Worm (Caenorhabditis elegans) whole organism, young adult: Measurements from ENCODE around the gene D1086.2.

Experiments used
- F10E7.11 ChIP-seq: sonication (generic microtip); optimal IDR thresholded peaks from 2 replicates; lab custom pipeline; 2017; ENCODE audit warnings: mild to moderate bottlenecking, missing genetic modification characterization, moderate library complexity, missing compliant biosample characterization
- F22D6.2 ChIP-seq: sonication (generic microtip); optimal IDR thresholded peaks from 2 replicates; lab custom pipeline; 2016; ENCODE audit warnings: mild to moderate bottlenecking, missing genetic modification characterization, missing compliant biosample characterization
- F33H1.4 ChIP-seq: fragments of 200-800 bp; sonication (Bioruptor generic); IDR thresholded peaks from 2 replicates; pipeline ENCODE4 v1.3.6; 2022; ENCODE audit warnings: missing genetic modification reagents, missing genetic modification characterization, missing compliant biosample characterization
- F49E8.2 ChIP-seq: sonication (generic microtip); optimal IDR thresholded peaks from 3 replicates; lab custom pipeline; 2017; ENCODE audit warnings: missing genetic modification characterization, mild to moderate bottlenecking, missing compliant biosample characterization, antibody characterized with exemption, moderate library complexity; ENCODE audit not compliant: insufficient read depth
- F52B5.7 ChIP-seq: sonication (generic microtip); optimal IDR thresholded peaks from 2 replicates; lab custom pipeline; 2016; ENCODE audit warnings: mild to moderate bottlenecking, missing genetic modification characterization, missing compliant biosample characterization
- F57C9.4 ChIP-seq: sonication (generic microtip); optimal IDR thresholded peaks from 2 replicates; lab custom pipeline; 2017; ENCODE audit warnings: mild to moderate bottlenecking, missing genetic modification characterization, missing compliant biosample characterization
- T07F8.4 ChIP-seq: sonication (generic microtip); optimal IDR thresholded peaks from 2 replicates; lab custom pipeline; 2016; ENCODE audit warnings: mild to moderate bottlenecking, missing genetic modification characterization, moderate library complexity, missing compliant biosample characterization
- aptf-2 ChIP-seq: fragments of 200-800 bp; sonication (Bioruptor generic); conservative IDR thresholded peaks from 2 replicates; pipeline ENCODE4 v1.3.6; 2022; ENCODE audit warnings: missing genetic modification reagents, missing genetic modification characterization, missing compliant biosample characterization
- attf-3 ChIP-seq: fragments of 200-800 bp; sonication (Bioruptor generic); conservative IDR thresholded peaks from 2 replicates; pipeline ENCODE4 v1.3.6; 2022; ENCODE audit warnings: missing genetic modification reagents, missing genetic modification characterization, missing compliant biosample characterization
- bed-2 ChIP-seq: fragments of 200-800 bp; sonication (Bioruptor generic); IDR thresholded peaks from 2 replicates; pipeline ENCODE4 v1.3.6; 2022; ENCODE audit warnings: missing genetic modification reagents, missing genetic modification characterization, missing compliant biosample characterization
- ccch-3 ChIP-seq: fragments of 200-800 bp; sonication (Bioruptor generic); optimal IDR thresholded peaks from 2 replicates; lab custom pipeline; 2018; ENCODE audit warnings: mild to moderate bottlenecking, missing genetic modification characterization, missing compliant biosample characterization
- cebp-2 ChIP-seq: fragments of 200-800 bp; sonication (Bioruptor generic); IDR thresholded peaks from 2 replicates; pipeline ENCODE4 v1.3.6; 2022; ENCODE audit warnings: missing genetic modification characterization, missing compliant biosample characterization
- ceh-100 ChIP-seq: fragments of 200-800 bp; sonication (Bioruptor generic); IDR thresholded peaks from 2 replicates; pipeline ENCODE4 v1.3.6; 2022; ENCODE audit warnings: missing genetic modification reagents, missing genetic modification characterization, missing compliant biosample characterization
- ceh-27 ChIP-seq: fragments of 200-800 bp; sonication (Bioruptor generic); optimal IDR thresholded peaks from 2 replicates; lab custom pipeline; 2018; ENCODE audit warnings: mild to moderate bottlenecking, missing genetic modification characterization, moderate library complexity, missing compliant biosample characterization
- ceh-40 ChIP-seq: fragments of 200-800 bp; sonication (Bioruptor generic); IDR thresholded peaks from 2 replicates; pipeline ENCODE4 v1.3.6; 2022; ENCODE audit warnings: missing genetic modification characterization, missing compliant biosample characterization
- ceh-58 ChIP-seq: fragments of 200-800 bp; sonication (Bioruptor generic); IDR thresholded peaks from 2 replicates; pipeline ENCODE4 v1.3.6; 2022; ENCODE audit warnings: missing genetic modification characterization, missing compliant biosample characterization
- ceh-91 ChIP-seq: fragments of 200-800 bp; sonication (Bioruptor generic); IDR thresholded peaks from 2 replicates; pipeline ENCODE4 v1.3.6; 2022; ENCODE audit warnings: missing genetic modification reagents, missing genetic modification characterization, missing compliant biosample characterization
- dpff-1 ChIP-seq: sonication (generic microtip); optimal IDR thresholded peaks from 2 replicates; lab custom pipeline; 2017; ENCODE audit warnings: mild to moderate bottlenecking, missing genetic modification characterization, missing compliant biosample characterization
- egl-18 ChIP-seq: fragments of 200-800 bp; sonication (Bioruptor generic); IDR thresholded peaks from 2 replicates; pipeline ENCODE4 v1.3.6; 2022; ENCODE audit warnings: missing genetic modification reagents, missing genetic modification characterization, missing compliant biosample characterization
- hlh-12 ChIP-seq: sonication (generic microtip); optimal IDR thresholded peaks from 2 replicates; lab custom pipeline; 2016; ENCODE audit warnings: missing genetic modification characterization, missing compliant biosample characterization
- hrde-1 ChIP-seq: sonication (generic microtip); optimal IDR thresholded peaks from 2 replicates; lab custom pipeline; 2016; ENCODE audit warnings: missing genetic modification characterization, mild to moderate bottlenecking, missing compliant biosample characterization, moderate library complexity, missing genotype, missing genetic modification reagents, borderline replicate concordance
- hsf-1 ChIP-seq: fragments of 200-800 bp; sonication (Bioruptor generic); IDR thresholded peaks from 2 replicates; pipeline ENCODE4 v1.3.6; 2022; ENCODE audit warnings: missing genetic modification reagents, missing genetic modification characterization, missing compliant biosample characterization
- let-607 ChIP-seq, 2 experiments: fragments of 200-800 bp in 1 of 2; sonication (Bioruptor generic) in 1 of 2; sonication (generic microtip) in 1 of 2; optimal IDR thresholded peaks; 2 replicates each; lab custom pipeline; 2016 to 2018; ENCODE audit warnings: mild to moderate bottlenecking in 2 of 2, missing compliant biosample characterization in 2 of 2, missing genetic modification characterization in 2 of 2, moderate library complexity in 2 of 2, missing genotype in 1 of 2
- lin-26 ChIP-seq: fragments of 200-800 bp; sonication (Bioruptor generic); IDR thresholded peaks from 2 replicates; pipeline ENCODE4 v1.3.6; 2022; ENCODE audit warnings: missing genetic modification reagents, missing genetic modification characterization, missing compliant biosample characterization
- lin-35 ChIP-seq, 3 experiments: fragments of 150-350 bp in 2 of 3; sonication (generic microtip) in 1 of 3; optimal IDR thresholded peaks; 2 replicates each; lab custom pipeline; 2014 to 2018; ENCODE audit warnings: missing biosample characterization in 3 of 3, missing genetic modification characterization in 3 of 3, missing genetic modification reagents in 3 of 3
- lir-1 ChIP-seq: fragments of 200-800 bp; sonication (Bioruptor generic); conservative IDR thresholded peaks from 2 replicates; pipeline ENCODE4 v1.3.6; 2022; ENCODE audit warnings: missing genetic modification reagents, missing genetic modification characterization, missing compliant biosample characterization
- lsy-27 ChIP-seq: sonication (generic microtip); optimal IDR thresholded peaks from 2 replicates; lab custom pipeline; 2017; ENCODE audit warnings: missing genetic modification characterization, mild to moderate bottlenecking, missing compliant biosample characterization, antibody characterized with exemption, missing genotype, borderline replicate concordance; ENCODE audit not compliant: insufficient read depth
- madf-10 ChIP-seq: sonication (generic microtip); optimal IDR thresholded peaks from 2 replicates; lab custom pipeline; 2016; ENCODE audit warnings: mild to moderate bottlenecking, missing genetic modification characterization, missing compliant biosample characterization
- madf-3 ChIP-seq: fragments of 200-800 bp; sonication (Bioruptor generic); IDR thresholded peaks from 2 replicates; pipeline ENCODE4 v1.3.6; 2022; ENCODE audit warnings: missing genetic modification reagents, missing genetic modification characterization, missing compliant biosample characterization
- nhr-179 ChIP-seq: sonication (generic microtip); optimal IDR thresholded peaks from 2 replicates; lab custom pipeline; 2016; ENCODE audit warnings: mild to moderate bottlenecking, missing genetic modification characterization, missing compliant biosample characterization
- nhr-27 ChIP-seq: fragments of 200-800 bp; sonication (Bioruptor generic); optimal IDR thresholded peaks from 2 replicates; lab custom pipeline; 2018; ENCODE audit warnings: mild to moderate bottlenecking, missing genetic modification characterization, moderate library complexity, missing compliant biosample characterization
- nhr-80 ChIP-seq: sonication (generic microtip); optimal IDR thresholded peaks from 2 replicates; lab custom pipeline; 2016; ENCODE audit warnings: missing genetic modification characterization, missing compliant biosample characterization
- nhr-90 ChIP-seq: sonication (generic microtip); optimal IDR thresholded peaks from 2 replicates; lab custom pipeline; 2016; ENCODE audit warnings: missing genotype, mild to moderate bottlenecking, missing genetic modification characterization, missing compliant biosample characterization
- rcor-1 ChIP-seq: fragments of 200-800 bp; sonication (Bioruptor generic); IDR thresholded peaks from 2 replicates; pipeline ENCODE4 v1.3.6; 2022; ENCODE audit warnings: missing genetic modification reagents, missing genetic modification characterization, missing compliant biosample characterization
- rec-8 ChIP-seq, 2 experiments: sonication (generic microtip); optimal IDR thresholded peaks; 2 replicates each; lab custom pipeline; 2016; ENCODE audit warnings: mild to moderate bottlenecking in 2 of 2, missing genetic modification characterization in 2 of 2, missing genetic modification reagents in 2 of 2, missing genotype in 2 of 2, missing biosample characterization in 1 of 2, missing compliant biosample characterization in 1 of 2, moderate library complexity in 1 of 2
- repo-1 ChIP-seq: sonication (generic microtip); optimal IDR thresholded peaks from 2 replicates; lab custom pipeline; 2017; ENCODE audit warnings: mild to moderate bottlenecking, missing genetic modification characterization, missing compliant biosample characterization
- sea-2 ChIP-seq: fragments of 200-800 bp; sonication (Bioruptor generic); IDR thresholded peaks from 2 replicates; pipeline ENCODE4 v1.3.6; 2022; ENCODE audit warnings: missing genetic modification characterization, missing compliant biosample characterization
- snpc-4 ChIP-seq, 5 experiments: fragments of 150-350 bp in 1 of 5; sonication (generic microtip) in 4 of 5; optimal IDR thresholded peaks; 2 replicates each; lab custom pipeline; 2014 to 2018; ENCODE audit warnings: missing genetic modification characterization in 5 of 5, missing biosample characterization in 3 of 5, antibody characterized with exemption in 2 of 5, mild to moderate bottlenecking in 2 of 5, missing compliant biosample characterization in 2 of 5, missing genotype in 2 of 5, moderate library complexity in 2 of 5, missing genetic modification reagents in 1 of 5
- sptf-2 ChIP-seq: fragments of 200-800 bp; sonication (Bioruptor generic); optimal IDR thresholded peaks from 2 replicates; lab custom pipeline; 2018; ENCODE audit warnings: mild to moderate bottlenecking, missing genetic modification characterization, missing compliant biosample characterization
- tbp1 ChIP-seq: fragments of 200-800 bp; sonication (Bioruptor generic); optimal IDR thresholded peaks from 2 replicates; lab custom pipeline; 2018; ENCODE audit warnings: mild to moderate bottlenecking, missing genetic modification characterization, missing compliant biosample characterization
- tlf-1 ChIP-seq: fragments of 200-800 bp; sonication (Bioruptor generic); optimal IDR thresholded peaks from 2 replicates; lab custom pipeline; 2018; ENCODE audit warnings: mild to moderate bottlenecking, missing genetic modification characterization, missing compliant biosample characterization
- unc-62 ChIP-seq: fragments of 150-350 bp; optimal IDR thresholded peaks from 2 replicates; lab custom pipeline; 2014; ENCODE audit warnings: missing biosample characterization, missing genetic modification reagents, missing genetic modification characterization
- zfh-2 ChIP-seq: fragments of 200-800 bp; sonication (Bioruptor generic); conservative IDR thresholded peaks from 2 replicates; pipeline ENCODE4 v1.3.6; 2022; ENCODE audit warnings: missing genetic modification reagents, missing genetic modification characterization, missing compliant biosample characterization

D1086.2 gene

ce11 chrV:14098519-14098918 is at the start of gene D1086.2, which contains the start of gene D1086.1:
D1086.2 (minus strand) TSS chrV:14098668.
D1086.1 (plus strand) TSS chrV:14098858.
- TF ChIP-seq ceh-40 (GFP tag; lab: Robert Waterston, UW) (no peak), aptf-2 (GFP tag; lab: Robert Waterston, UW) (no peak), bed-2 (no peak), madf-10 (no peak), attf-3 (GFP tag; lab: Robert Waterston, UW) (no peak), F22D6.2 (no peak), tlf-1 (no peak), rcor-1 (GFP tag; lab: Robert Waterston, UW) (no peak), F49E8.2 (no peak), lin-35 (GFP tag; optimal IDR thresholded peaks at IDR 0.05; lab: Kevin White, UChicago) (no peak), cebp-2 (GFP tag; lab: Robert Waterston, UW) (no peak), egl-18 (GFP tag; lab: Robert Waterston, UW) (no peak), hrde-1 (no peak), F52B5.7 (tag; lab: Kevin White, UChicago) (no peak), tbp1 (GFP tag; lab: Kevin White, UChicago) (no peak), lin-26 (no peak)
- TF ChIP-seq, all 124 proteins: peak for 0

DNA sequence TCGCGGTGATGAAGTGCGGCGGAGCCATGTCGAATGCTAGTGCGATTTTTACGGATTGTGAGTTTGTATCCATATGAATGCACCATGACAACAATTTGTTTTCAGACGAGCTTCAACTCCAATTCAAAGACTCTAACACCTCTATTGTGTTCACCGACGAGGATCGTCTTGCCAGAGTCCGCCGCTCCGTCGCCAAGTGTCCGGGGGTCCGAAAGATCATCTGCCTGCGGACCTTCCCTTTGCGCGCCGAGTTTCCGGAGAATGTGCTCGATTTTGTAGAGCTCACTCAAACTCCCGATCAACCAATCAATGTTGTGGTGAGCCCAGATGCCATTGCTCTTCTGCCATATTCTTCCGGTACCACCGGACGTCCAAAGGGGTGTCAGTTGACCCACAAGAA is 48.6 kb upstream of the D1086.2 start:
- TF ChIP-seq zfh-2 (peak; percentile 65), sea-2 (GFP tag; lab: Robert Waterston, UW) (no peak)

- TF ChIP-seq snpc-4 (GFP tag; optimal IDR thresholded peaks at IDR 0.05; lab: Kevin White, UChicago): no peak
- no peak for TF ChIP-seq snpc-4 (tag; optimal IDR thresholded peaks at IDR 0.05; lab: Kevin White, UChicago)
- no peak for TF ChIP-seq let-607 (tag; optimal IDR thresholded peaks at IDR 0.05; lab: Kevin White, UChicago)
- no peak for TF ChIP-seq nhr-27
- no peak for TF ChIP-seq F57C9.4 (tag; lab: Kevin White, UChicago)
- TF ChIP-seq ccch-3 (GFP tag; lab: Kevin White, UChicago): no peak
- TF ChIP-seq F10E7.11 (tag; lab: Kevin White, UChicago): no peak
- no peak for TF ChIP-seq F33H1.4 (GFP tag; lab: Robert Waterston, UW)
- TF ChIP-seq ceh-91 (GFP tag; lab: Robert Waterston, UW): no peak
- no peak for TF ChIP-seq zfh-2
- no peak for TF ChIP-seq ceh-27 (GFP tag; lab: Kevin White, UChicago)
- no peak for TF ChIP-seq unc-62 (GFP tag; lab: Kevin White, UChicago)
- TF ChIP-seq nhr-90 (tag; lab: Kevin White, UChicago): no peak
- no peak for TF ChIP-seq rec-8 (tag; optimal IDR thresholded peaks at IDR 0.05; lab: Kevin White, UChicago)
- no peak for TF ChIP-seq hlh-12 (tag; lab: Kevin White, UChicago)
- TF ChIP-seq tlf-1: no peak
- TF ChIP-seq ceh-58: no peak
- TF ChIP-seq dpff-1: no peak
- no peak for TF ChIP-seq repo-1
- TF ChIP-seq, all 124 proteins: peak for 0
These were observed 47.7 kb upstream of the D1086.2 start, which contains the start of gene acs-10 for ce11 chrV:14146199-14146598. acs-10 (plus strand) TSS chrV:14146499.

- TF ChIP-seq nhr-179 (tag; lab: Kevin White, UChicago): no peak
- no peak for TF ChIP-seq egl-18 (GFP tag; lab: Robert Waterston, UW)
- TF ChIP-seq attf-3 (GFP tag; lab: Robert Waterston, UW): no peak
- TF ChIP-seq madf-3 (GFP tag; lab: Robert Waterston, UW): no peak
- no peak for TF ChIP-seq sptf-2 (GFP tag; lab: Kevin White, UChicago)
- TF ChIP-seq hsf-1 (GFP tag; lab: Robert Waterston, UW): no peak
- no peak for TF ChIP-seq lir-1
- TF ChIP-seq lsy-27: no peak
- TF ChIP-seq ceh-100 (GFP tag; lab: Robert Waterston, UW): no peak
- TF ChIP-seq T07F8.4: no peak
- TF ChIP-seq nhr-80: no peak
These were observed 46.8 kb upstream of the D1086.2 start, which contains the start of gene par-1 for ce11 chrV:14145267-14145666. par-1 (minus strand) TSS chrV:14145367.
